Worm (Caenorhabditis elegans): ENCODE data around the gene hars-1.

Gene hars-1

ce11 chrIV:10851136-10851535, 7.6 kb upstream of the hars-1 start:
- TF ChIP-seq F52B5.7 (tag; optimal IDR thresholded peaks at IDR 0.05) (no peak), ets-4 (GFP tag; optimal IDR thresholded peaks at IDR 0.05) (no peak), ztf-28 (GFP tag; IDR thresholded peaks at IDR 0.05) (no peak), repo-1 (tag; optimal IDR thresholded peaks at IDR 0.05) (no peak), ceh-91 (GFP tag; IDR thresholded peaks at IDR 0.05) (no peak), rpc-1 (optimal IDR thresholded peaks at IDR 0.05) (no peak), rpc-1 (tag; optimal IDR thresholded peaks at IDR 0.05) (no peak), ztf-26 (tag; optimal IDR thresholded peaks at IDR 0.05) (no peak), lir-1 (GFP tag; conservative IDR thresholded peaks at IDR 0.05) (no peak), him-1 (tag; optimal IDR thresholded peaks at IDR 0.05) (no peak), let-607 (tag; optimal IDR thresholded peaks at IDR 0.05) (no peak), attf-5 (GFP tag; optimal IDR thresholded peaks at IDR 0.05) (no peak), hlh-26 (GFP tag; conservative IDR thresholded peaks at IDR 0.05) (no peak), B0261.1 (tag; optimal IDR thresholded peaks at IDR 0.05) (no peak), pha-4 (tag; optimal IDR thresholded peaks at IDR 0.05) (no peak), ceh-40 (GFP tag; IDR thresholded peaks at IDR 0.05) (no peak), ama-1 (optimal IDR thresholded peaks at IDR 0.05) (no peak), ama-1 (GFP tag; optimal IDR thresholded peaks at IDR 0.05) (no peak), Y53G8AR.9 (GFP tag; conservative IDR thresholded peaks at IDR 0.05) (no peak), unc-62 (GFP tag; optimal IDR thresholded peaks at IDR 0.05) (no peak), pbrm-1 (GFP tag; IDR thresholded peaks at IDR 0.05) (no peak)

ce11 chrIV:10851833-10852232, 6.9 kb upstream of the hars-1 start, which contains the start of gene T11G6.4:
Gene T11G6.4, minus strand, starts transcription at chrIV:10851933.
- TF ChIP-seq gei-17 (GFP tag; optimal IDR thresholded peaks at IDR 0.05) = no peak
- TF ChIP-seq tlf-1 (GFP tag; optimal IDR thresholded peaks at IDR 0.05) = no peak
- TF ChIP-seq egl-18 (GFP tag; IDR thresholded peaks at IDR 0.05) = no peak
- TF ChIP-seq nhr-179 (tag; optimal IDR thresholded peaks at IDR 0.05) = no peak
- no peak for TF ChIP-seq madf-3 (GFP tag; IDR thresholded peaks at IDR 0.05)
- TF ChIP-seq F23B12.7 (tag; optimal IDR thresholded peaks at IDR 0.05; ENCODE audit: insufficient read depth) = no peak
- TF ChIP-seq die-1 (tag; optimal IDR thresholded peaks at IDR 0.05) = no peak
- TF ChIP-seq K11D2.4 (GFP tag; IDR thresholded peaks at IDR 0.05) = no peak
- no peak for TF ChIP-seq ztf-22 (GFP tag; optimal IDR thresholded peaks at IDR 0.05)
- TF ChIP-seq egl-44 (GFP tag; IDR thresholded peaks at IDR 0.05) = no peak
- TF ChIP-seq D2030.7 (GFP tag; IDR thresholded peaks at IDR 0.05) = no peak
- TF ChIP-seq F10E7.11 (tag; optimal IDR thresholded peaks at IDR 0.05) = no peak
- TF ChIP-seq dpl-1 (GFP tag; optimal IDR thresholded peaks at IDR 0.05) = no peak
- no peak for TF ChIP-seq ztf-26 (tag; optimal IDR thresholded peaks at IDR 0.05)
- TF ChIP-seq let-607 (tag; optimal IDR thresholded peaks at IDR 0.05) = no peak
- no peak for TF ChIP-seq somi-1 (GFP tag; optimal IDR thresholded peaks at IDR 0.05)
- TF ChIP-seq F49E8.2 (tag; optimal IDR thresholded peaks at IDR 0.05; ENCODE audit: insufficient read depth) = no peak
- TF ChIP-seq Y56A3A.18 (GFP tag; IDR thresholded peaks at IDR 0.05) = no peak

ce11 chrIV:10852403-10852802, 6.4 kb upstream of the hars-1 start:
- TF ChIP-seq ceh-27 (GFP tag; optimal IDR thresholded peaks at IDR 0.05) = no peak
- no peak for TF ChIP-seq athp-1 (tag; optimal IDR thresholded peaks at IDR 0.05)
- TF ChIP-seq hmg-1.2 (GFP tag; IDR thresholded peaks at IDR 0.05) = peak; percentile 25; the same call in 1 of the 2 replicates
- TF ChIP-seq xnd-1 (tag; optimal IDR thresholded peaks at IDR 0.05) = no peak
- no peak for TF ChIP-seq ekl-4 (GFP tag; IDR thresholded peaks at IDR 0.05)
- no peak for TF ChIP-seq hsf-1 (GFP tag; IDR thresholded peaks at IDR 0.05)

Measured in whole organism, young adult.